Worm (Caenorhabditis elegans) whole organism, young adult: Measurements from ENCODE around the gene phy-3.

ENCODE experiments used
- B0019.2 ChIP-seq: fragments of 200-800 bp; sonication (Bioruptor generic); conservative IDR thresholded peaks from 2 replicates; pipeline ENCODE4 v1.3.6; 2022; ENCODE audit warnings: missing genetic modification reagents, missing genetic modification characterization, missing compliant biosample characterization
- B0261.1 ChIP-seq: sonication (generic microtip); optimal IDR thresholded peaks from 2 replicates; lab custom pipeline; 2016; ENCODE audit warnings: mild to moderate bottlenecking, missing genetic modification characterization, moderate library complexity, missing compliant biosample characterization
- B0336.3 ChIP-seq: fragments of 200-800 bp; sonication (Bioruptor generic); IDR thresholded peaks from 2 replicates; pipeline ENCODE4 v1.3.6; 2022; ENCODE audit warnings: missing genetic modification characterization, missing compliant biosample characterization
- F37B4.10 ChIP-seq: fragments of 200-800 bp; sonication (Bioruptor generic); IDR thresholded peaks from 2 replicates; pipeline ENCODE4 v1.3.6; 2022; ENCODE audit warnings: missing genetic modification characterization, missing compliant biosample characterization
- F39B2.1 ChIP-seq: fragments of 200-800 bp; sonication (Bioruptor generic); IDR thresholded peaks from 2 replicates; pipeline ENCODE4 v1.3.6; 2022; ENCODE audit warnings: missing genetic modification reagents, missing genetic modification characterization, missing compliant biosample characterization
- F57A8.1 ChIP-seq: fragments of 200-800 bp; sonication (Bioruptor generic); optimal IDR thresholded peaks from 2 replicates; lab custom pipeline; 2018; ENCODE audit warnings: mild to moderate bottlenecking, missing genetic modification characterization, moderate library complexity, missing compliant biosample characterization
- T07F8.4 ChIP-seq: sonication (generic microtip); optimal IDR thresholded peaks from 2 replicates; lab custom pipeline; 2016; ENCODE audit warnings: mild to moderate bottlenecking, missing genetic modification characterization, moderate library complexity, missing compliant biosample characterization
- Y67H2A.10 ChIP-seq: fragments of 200-800 bp; sonication (Bioruptor generic); conservative IDR thresholded peaks from 2 replicates; pipeline ENCODE4 v1.3.6; 2022; ENCODE audit warnings: missing genetic modification reagents, missing genetic modification characterization, missing compliant biosample characterization
- ZK185.1 ChIP-seq: sonication (generic microtip); optimal IDR thresholded peaks from 2 replicates; lab custom pipeline; 2016; ENCODE audit warnings: mild to moderate bottlenecking, missing genetic modification characterization, missing compliant biosample characterization; ENCODE audit not compliant: poor library complexity, severe bottlenecking
- ama-1 ChIP-seq, 3 experiments: fragments of 150-350 bp in 1 of 3; sonication (generic microtip) in 2 of 3; optimal IDR thresholded peaks; 2 replicates each; lab custom pipeline; 2014 to 2018; ENCODE audit warnings: missing biosample characterization in 2 of 3, missing genetic modification characterization in 2 of 3, missing genetic modification reagents in 2 of 3
- atf-7 ChIP-seq: sonication (generic microtip); optimal IDR thresholded peaks from 2 replicates; lab custom pipeline; 2017; ENCODE audit warnings: mild to moderate bottlenecking, missing genetic modification characterization, missing compliant biosample characterization
- bed-2 ChIP-seq: fragments of 200-800 bp; sonication (Bioruptor generic); IDR thresholded peaks from 2 replicates; pipeline ENCODE4 v1.3.6; 2022; ENCODE audit warnings: missing genetic modification reagents, missing genetic modification characterization, missing compliant biosample characterization
- ceh-40 ChIP-seq: fragments of 200-800 bp; sonication (Bioruptor generic); IDR thresholded peaks from 2 replicates; pipeline ENCODE4 v1.3.6; 2022; ENCODE audit warnings: missing genetic modification characterization, missing compliant biosample characterization
- ceh-79 ChIP-seq: sonication (generic microtip); optimal IDR thresholded peaks from 2 replicates; lab custom pipeline; 2017; ENCODE audit warnings: mild to moderate bottlenecking, missing genetic modification characterization, missing compliant biosample characterization
- chd-7 ChIP-seq: sonication (generic microtip); optimal IDR thresholded peaks from 2 replicates; lab custom pipeline; 2016; ENCODE audit warnings: mild to moderate bottlenecking, missing genetic modification characterization, moderate library complexity, missing compliant biosample characterization
- dpff-1 ChIP-seq: sonication (generic microtip); optimal IDR thresholded peaks from 2 replicates; lab custom pipeline; 2017; ENCODE audit warnings: mild to moderate bottlenecking, missing genetic modification characterization, missing compliant biosample characterization
- gei-17 ChIP-seq: fragments of 200-800 bp; sonication (Bioruptor generic); optimal IDR thresholded peaks from 2 replicates; lab custom pipeline; 2018; ENCODE audit warnings: mild to moderate bottlenecking, missing genetic modification characterization, missing compliant biosample characterization
- hlh-12 ChIP-seq: sonication (generic microtip); optimal IDR thresholded peaks from 2 replicates; lab custom pipeline; 2016; ENCODE audit warnings: missing genetic modification characterization, missing compliant biosample characterization
- hmg-1.2 ChIP-seq: fragments of 200-800 bp; sonication (Bioruptor generic); IDR thresholded peaks from 2 replicates; pipeline ENCODE4 v1.3.6; 2022; ENCODE audit warnings: missing genetic modification reagents, missing genetic modification characterization, missing compliant biosample characterization
- lsl-1 ChIP-seq: fragments of 200-800 bp; sonication (Bioruptor generic); optimal IDR thresholded peaks from 2 replicates; lab custom pipeline; 2018; ENCODE audit warnings: mild to moderate bottlenecking, missing genetic modification characterization, moderate library complexity, missing compliant biosample characterization
- madf-10 ChIP-seq: sonication (generic microtip); optimal IDR thresholded peaks from 2 replicates; lab custom pipeline; 2016; ENCODE audit warnings: mild to moderate bottlenecking, missing genetic modification characterization, missing compliant biosample characterization
- madf-3 ChIP-seq: fragments of 200-800 bp; sonication (Bioruptor generic); IDR thresholded peaks from 2 replicates; pipeline ENCODE4 v1.3.6; 2022; ENCODE audit warnings: missing genetic modification reagents, missing genetic modification characterization, missing compliant biosample characterization
- madf-8 ChIP-seq: fragments of 200-800 bp; sonication (Bioruptor generic); conservative IDR thresholded peaks from 2 replicates; pipeline ENCODE4 v1.3.6; 2022; ENCODE audit warnings: missing genetic modification reagents, missing genetic modification characterization, missing compliant biosample characterization
- mes-4 ChIP-seq: sonication (generic microtip); optimal IDR thresholded peaks from 2 replicates; lab custom pipeline; 2016; ENCODE audit warnings: missing genotype, missing genetic modification characterization, missing compliant biosample characterization
- nfya-2 ChIP-seq: fragments of 200-800 bp; sonication (Bioruptor generic); IDR thresholded peaks from 2 replicates; pipeline ENCODE4 v1.3.6; 2022; ENCODE audit warnings: missing genetic modification reagents, missing genetic modification characterization, missing compliant biosample characterization
- nhr-27 ChIP-seq: fragments of 200-800 bp; sonication (Bioruptor generic); optimal IDR thresholded peaks from 2 replicates; lab custom pipeline; 2018; ENCODE audit warnings: mild to moderate bottlenecking, missing genetic modification characterization, moderate library complexity, missing compliant biosample characterization
- nhr-80 ChIP-seq: sonication (generic microtip); optimal IDR thresholded peaks from 2 replicates; lab custom pipeline; 2016; ENCODE audit warnings: missing genetic modification characterization, missing compliant biosample characterization
- sdz-38 ChIP-seq: sonication (generic microtip); optimal IDR thresholded peaks from 2 replicates; lab custom pipeline; 2016; ENCODE audit warnings: missing genotype, missing genetic modification characterization, missing compliant biosample characterization
- snpc-1.1 ChIP-seq: sonication (generic microtip); optimal IDR thresholded peaks from 2 replicates; lab custom pipeline; 2017; ENCODE audit warnings: missing genetic modification characterization, mild to moderate bottlenecking, missing compliant biosample characterization, antibody characterized with exemption, moderate library complexity, missing genotype, missing genetic modification reagents; ENCODE audit not compliant: insufficient read depth
- snpc-1.3 ChIP-seq: sonication (generic microtip); optimal IDR thresholded peaks from 2 replicates; lab custom pipeline; 2017; ENCODE audit warnings: missing genetic modification characterization, mild to moderate bottlenecking, missing compliant biosample characterization, antibody characterized with exemption, moderate library complexity, missing genotype, missing genetic modification reagents; ENCODE audit not compliant: insufficient read depth
- snpc-3.4 ChIP-seq: sonication (generic microtip); optimal IDR thresholded peaks from 2 replicates; lab custom pipeline; 2017; ENCODE audit warnings: missing genetic modification characterization, mild to moderate bottlenecking, missing compliant biosample characterization, antibody characterized with exemption, moderate library complexity, missing genotype, missing genetic modification reagents
- snpc-4 ChIP-seq, 5 experiments: fragments of 150-350 bp in 1 of 5; sonication (generic microtip) in 4 of 5; optimal IDR thresholded peaks; 2 replicates each; lab custom pipeline; 2014 to 2018; ENCODE audit warnings: missing genetic modification characterization in 5 of 5, missing biosample characterization in 3 of 5, antibody characterized with exemption in 2 of 5, mild to moderate bottlenecking in 2 of 5, missing compliant biosample characterization in 2 of 5, missing genotype in 2 of 5, moderate library complexity in 2 of 5, missing genetic modification reagents in 1 of 5
- unc-130 ChIP-seq: sonication (generic microtip); optimal IDR thresholded peaks from 2 replicates; lab custom pipeline; 2016; ENCODE audit warnings: missing genetic modification reagents, missing genetic modification characterization, missing compliant biosample characterization
- unc-62 ChIP-seq: fragments of 150-350 bp; optimal IDR thresholded peaks from 2 replicates; lab custom pipeline; 2014; ENCODE audit warnings: missing biosample characterization, missing genetic modification reagents, missing genetic modification characterization
- ztf-26 ChIP-seq: sonication (generic microtip); optimal IDR thresholded peaks from 2 replicates; lab custom pipeline; 2017; ENCODE audit warnings: missing genetic modification characterization, missing compliant biosample characterization
- ztf-6 ChIP-seq: fragments of 200-800 bp; sonication (Bioruptor generic); IDR thresholded peaks from 2 replicates; pipeline ENCODE4 v1.3.6; 2022; ENCODE audit warnings: missing genetic modification reagents, missing genetic modification characterization, missing compliant biosample characterization

Gene phy-3

ce11 chrV:16840961-16841360 lies 8.0 kb downstream of the phy-3 start, which contains the start of gene clec-40:
TSS of gene clec-40 (minus strand) at chrV:16841061.
- no peak for TF ChIP-seq F57A8.1 (GFP tag; lab: Kevin White, UChicago)
- TF ChIP-seq snpc-1.3 (tag; lab: Kevin White, UChicago): no peak
- no peak for TF ChIP-seq B0261.1 (tag; lab: Kevin White, UChicago)
- TF ChIP-seq unc-130 (GFP tag; lab: Kevin White, UChicago): no peak
- no peak for TF ChIP-seq madf-8 (GFP tag; lab: Robert Waterston, UW)
- no peak for TF ChIP-seq mes-4 (tag; lab: Kevin White, UChicago)
- TF ChIP-seq sdz-38: no peak
- TF ChIP-seq Y67H2A.10: no peak
- TF ChIP-seq bed-2 (GFP tag; lab: Robert Waterston, UW): no peak
- no peak for TF ChIP-seq chd-7 (tag; lab: Kevin White, UChicago)
- TF ChIP-seq madf-10 (tag; lab: Kevin White, UChicago): no peak
- no peak for TF ChIP-seq ztf-6

DNA sequence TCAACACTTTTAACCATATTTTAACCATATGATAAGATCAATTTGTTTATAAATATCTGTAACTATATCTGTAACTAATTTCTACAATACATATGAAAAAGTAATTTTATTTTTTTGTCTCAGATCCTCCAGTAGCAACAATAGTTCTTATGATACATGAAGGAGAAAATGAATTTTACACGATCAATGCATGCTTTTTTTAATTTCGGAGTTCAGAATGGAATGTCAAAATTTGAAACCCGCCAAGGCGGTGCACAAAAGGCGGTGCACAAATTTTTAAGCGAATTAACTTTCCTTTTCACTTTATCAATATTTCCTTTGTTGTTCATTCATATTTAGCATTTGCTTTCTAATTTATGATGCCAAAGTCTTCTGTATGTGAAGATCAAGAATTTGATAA lies 10.0 kb downstream of the phy-3 start, which contains the start of gene clec-25:
TSS of gene clec-25 (plus strand) at position 301 of the 400 bp plus-strand sequence.
- TF ChIP-seq ama-1 (optimal IDR thresholded peaks at IDR 0.05; lab: Kevin White, UChicago) (no peak), ama-1 (GFP tag; optimal IDR thresholded peaks at IDR 0.05; lab: Kevin White, UChicago) (no peak), unc-62 (GFP tag; lab: Kevin White, UChicago) (no peak), B0019.2 (no peak), snpc-3.4 (no peak), nhr-27 (no peak), hmg-1.2 (GFP tag; lab: Robert Waterston, UW) (no peak), hlh-12 (tag; lab: Kevin White, UChicago) (no peak), dpff-1 (tag; lab: Kevin White, UChicago) (no peak), snpc-1.1 (no peak), F39B2.1 (GFP tag; lab: Robert Waterston, UW) (no peak), ZK185.1 (tag; lab: Kevin White, UChicago) (no peak), T07F8.4 (tag; lab: Kevin White, UChicago) (no peak), snpc-4 (GFP tag; optimal IDR thresholded peaks at IDR 0.05; lab: Kevin White, UChicago) (no peak), snpc-4 (tag; optimal IDR thresholded peaks at IDR 0.05; lab: Kevin White, UChicago) (no peak), F37B4.10 (no peak), ceh-79 (tag; lab: Kevin White, UChicago) (no peak), atf-7 (tag; lab: Kevin White, UChicago) (no peak), ceh-40 (GFP tag; lab: Robert Waterston, UW) (no peak), nfya-2 (no peak), gei-17 (no peak)

ce11 chrV:16848498-16848897 lies 15.5 kb downstream of the phy-3 start, which contains the start of the genes clec-36 and clec-26:
TSS of gene clec-36 (minus strand) at chrV:16848598.
TSS of gene clec-26 (plus strand) at chrV:16848611.
- TF ChIP-seq ztf-26 (no peak), nhr-80 (peak; percentile 18), lsl-1 (no peak), unc-130 (GFP tag; lab: Kevin White, UChicago) (no peak), B0336.3 (GFP tag; lab: Robert Waterston, UW) (no peak), hlh-12 (tag; lab: Kevin White, UChicago) (no peak), madf-3 (GFP tag; lab: Robert Waterston, UW) (no peak)
- TF ChIP-seq, all 124 proteins: peak for 1
